Worm (Caenorhabditis elegans) whole organism, young adult: ENCODE data around the gene ttr-41.

Source experiments
- D2030.7 ChIP-seq: fragments of 200-800 bp; sonication (Bioruptor generic); IDR thresholded peaks from 2 replicates; pipeline ENCODE4 v1.3.6; 2022; ENCODE audit warnings: missing genetic modification reagents, missing genetic modification characterization, missing compliant biosample characterization
- F49E8.2 ChIP-seq: sonication (generic microtip); optimal IDR thresholded peaks from 3 replicates; lab custom pipeline; 2017; ENCODE audit warnings: missing genetic modification characterization, mild to moderate bottlenecking, missing compliant biosample characterization, antibody characterized with exemption, moderate library complexity; ENCODE audit not compliant: insufficient read depth
- F52B5.7 ChIP-seq: sonication (generic microtip); optimal IDR thresholded peaks from 2 replicates; lab custom pipeline; 2016; ENCODE audit warnings: mild to moderate bottlenecking, missing genetic modification characterization, missing compliant biosample characterization
- F55B11.4 ChIP-seq: sonication (generic microtip); optimal IDR thresholded peaks from 2 replicates; lab custom pipeline; 2016; ENCODE audit warnings: missing compliant biosample characterization, missing genetic modification characterization, borderline replicate concordance; ENCODE audit not compliant: insufficient read depth
- F57C9.4 ChIP-seq: sonication (generic microtip); optimal IDR thresholded peaks from 2 replicates; lab custom pipeline; 2017; ENCODE audit warnings: mild to moderate bottlenecking, missing genetic modification characterization, missing compliant biosample characterization
- K11D2.4 ChIP-seq: fragments of 200-800 bp; sonication (Bioruptor generic); IDR thresholded peaks from 2 replicates; pipeline ENCODE4 v1.3.6; 2022; ENCODE audit warnings: missing genetic modification reagents, missing genetic modification characterization, missing compliant biosample characterization
- K12H6.12 ChIP-seq: fragments of 200-800 bp; sonication (Bioruptor generic); optimal IDR thresholded peaks from 2 replicates; lab custom pipeline; 2018; ENCODE audit warnings: mild to moderate bottlenecking, missing genetic modification characterization, missing compliant biosample characterization
- Y67H2A.10 ChIP-seq: fragments of 200-800 bp; sonication (Bioruptor generic); conservative IDR thresholded peaks from 2 replicates; pipeline ENCODE4 v1.3.6; 2022; ENCODE audit warnings: missing genetic modification reagents, missing genetic modification characterization, missing compliant biosample characterization
- bed-2 ChIP-seq: fragments of 200-800 bp; sonication (Bioruptor generic); IDR thresholded peaks from 2 replicates; pipeline ENCODE4 v1.3.6; 2022; ENCODE audit warnings: missing genetic modification reagents, missing genetic modification characterization, missing compliant biosample characterization
- ccch-3 ChIP-seq: fragments of 200-800 bp; sonication (Bioruptor generic); optimal IDR thresholded peaks from 2 replicates; lab custom pipeline; 2018; ENCODE audit warnings: mild to moderate bottlenecking, missing genetic modification characterization, missing compliant biosample characterization
- cebp-1 ChIP-seq, 2 experiments: fragments of 200-800 bp in 1 of 2; sonication (Bioruptor generic) in 1 of 2; sonication (generic microtip) in 1 of 2; IDR thresholded peaks in 1 of 2; optimal IDR thresholded peaks in 1 of 2; 2 replicates each; pipeline versions ENCODE4 v1.3.6 to Lab custom; 2017 to 2022; ENCODE audit warnings: missing compliant biosample characterization in 2 of 2, missing genetic modification characterization in 2 of 2, mild to moderate bottlenecking in 1 of 2, missing genetic modification reagents in 1 of 2, moderate library complexity in 1 of 2
- ceh-100 ChIP-seq: fragments of 200-800 bp; sonication (Bioruptor generic); IDR thresholded peaks from 2 replicates; pipeline ENCODE4 v1.3.6; 2022; ENCODE audit warnings: missing genetic modification reagents, missing genetic modification characterization, missing compliant biosample characterization
- ceh-27 ChIP-seq: fragments of 200-800 bp; sonication (Bioruptor generic); optimal IDR thresholded peaks from 2 replicates; lab custom pipeline; 2018; ENCODE audit warnings: mild to moderate bottlenecking, missing genetic modification characterization, moderate library complexity, missing compliant biosample characterization
- ceh-79 ChIP-seq: sonication (generic microtip); optimal IDR thresholded peaks from 2 replicates; lab custom pipeline; 2017; ENCODE audit warnings: mild to moderate bottlenecking, missing genetic modification characterization, missing compliant biosample characterization
- die-1 ChIP-seq: sonication (generic microtip); optimal IDR thresholded peaks from 2 replicates; lab custom pipeline; 2016; ENCODE audit warnings: missing genotype, mild to moderate bottlenecking, missing genetic modification characterization, missing compliant biosample characterization
- dox-1 ChIP-seq: fragments of 200-800 bp; sonication (Bioruptor generic); IDR thresholded peaks from 2 replicates; pipeline ENCODE4 v1.3.6; 2022; ENCODE audit warnings: missing genetic modification reagents, missing genetic modification characterization, missing compliant biosample characterization
- ets-4 ChIP-seq: fragments of 200-800 bp; sonication (Bioruptor generic); optimal IDR thresholded peaks from 2 replicates; lab custom pipeline; 2018; ENCODE audit warnings: mild to moderate bottlenecking, missing genetic modification characterization, missing compliant biosample characterization
- fkh-3 ChIP-seq: sonication (generic microtip); optimal IDR thresholded peaks from 2 replicates; lab custom pipeline; 2016; ENCODE audit warnings: mild to moderate bottlenecking, missing genetic modification characterization, missing compliant biosample characterization
- hsf-1 ChIP-seq: fragments of 200-800 bp; sonication (Bioruptor generic); IDR thresholded peaks from 2 replicates; pipeline ENCODE4 v1.3.6; 2022; ENCODE audit warnings: missing genetic modification reagents, missing genetic modification characterization, missing compliant biosample characterization
- let-526 ChIP-seq: fragments of 200-800 bp; sonication (Bioruptor generic); IDR thresholded peaks from 2 replicates; pipeline ENCODE4 v1.3.6; 2022; ENCODE audit warnings: missing genetic modification reagents, missing genetic modification characterization, missing compliant biosample characterization
- lin-26 ChIP-seq: fragments of 200-800 bp; sonication (Bioruptor generic); IDR thresholded peaks from 2 replicates; pipeline ENCODE4 v1.3.6; 2022; ENCODE audit warnings: missing genetic modification reagents, missing genetic modification characterization, missing compliant biosample characterization
- lin-35 ChIP-seq, 3 experiments: fragments of 150-350 bp in 2 of 3; sonication (generic microtip) in 1 of 3; optimal IDR thresholded peaks; 2 replicates each; lab custom pipeline; 2014 to 2018; ENCODE audit warnings: missing biosample characterization in 3 of 3, missing genetic modification characterization in 3 of 3, missing genetic modification reagents in 3 of 3
- lin-40 ChIP-seq: sonication (generic microtip); optimal IDR thresholded peaks from 2 replicates; lab custom pipeline; 2016; ENCODE audit warnings: missing genetic modification characterization, mild to moderate bottlenecking, missing compliant biosample characterization, missing genotype, missing genetic modification reagents
- lir-1 ChIP-seq: fragments of 200-800 bp; sonication (Bioruptor generic); conservative IDR thresholded peaks from 2 replicates; pipeline ENCODE4 v1.3.6; 2022; ENCODE audit warnings: missing genetic modification reagents, missing genetic modification characterization, missing compliant biosample characterization
- madf-3 ChIP-seq: fragments of 200-800 bp; sonication (Bioruptor generic); IDR thresholded peaks from 2 replicates; pipeline ENCODE4 v1.3.6; 2022; ENCODE audit warnings: missing genetic modification reagents, missing genetic modification characterization, missing compliant biosample characterization
- mcd-1 ChIP-seq: fragments of 200-800 bp; sonication (Bioruptor generic); IDR thresholded peaks from 2 replicates; pipeline ENCODE4 v1.3.6; 2022; ENCODE audit warnings: missing genetic modification reagents, missing genetic modification characterization, missing compliant biosample characterization
- mel-28 ChIP-seq: sonication (generic microtip); optimal IDR thresholded peaks from 2 replicates; lab custom pipeline; 2016; ENCODE audit warnings: borderline replicate concordance, mild to moderate bottlenecking, missing genetic modification characterization, missing compliant biosample characterization
- nhr-120 ChIP-seq: fragments of 200-800 bp; sonication (Bioruptor generic); IDR thresholded peaks from 2 replicates; pipeline ENCODE4 v1.3.6; 2022; ENCODE audit warnings: missing genetic modification characterization, missing compliant biosample characterization
- nhr-27 ChIP-seq: fragments of 200-800 bp; sonication (Bioruptor generic); optimal IDR thresholded peaks from 2 replicates; lab custom pipeline; 2018; ENCODE audit warnings: mild to moderate bottlenecking, missing genetic modification characterization, moderate library complexity, missing compliant biosample characterization
- pbrm-1 ChIP-seq: fragments of 200-800 bp; sonication (Bioruptor generic); IDR thresholded peaks from 2 replicates; pipeline ENCODE4 v1.3.6; 2022; ENCODE audit warnings: missing genetic modification reagents, missing genetic modification characterization, missing compliant biosample characterization
- snpc-1.1 ChIP-seq: sonication (generic microtip); optimal IDR thresholded peaks from 2 replicates; lab custom pipeline; 2017; ENCODE audit warnings: missing genetic modification characterization, mild to moderate bottlenecking, missing compliant biosample characterization, antibody characterized with exemption, moderate library complexity, missing genotype, missing genetic modification reagents; ENCODE audit not compliant: insufficient read depth
- somi-1 ChIP-seq: fragments of 200-800 bp; sonication (Bioruptor generic); optimal IDR thresholded peaks from 2 replicates; lab custom pipeline; 2018; ENCODE audit warnings: mild to moderate bottlenecking, missing genetic modification characterization, missing compliant biosample characterization
- ztf-25 ChIP-seq: fragments of 200-800 bp; sonication (Bioruptor generic); IDR thresholded peaks from 2 replicates; pipeline ENCODE4 v1.3.6; 2022; ENCODE audit warnings: missing genetic modification reagents, missing genetic modification characterization, missing compliant biosample characterization
- ztf-26 ChIP-seq: sonication (generic microtip); optimal IDR thresholded peaks from 2 replicates; lab custom pipeline; 2017; ENCODE audit warnings: missing genetic modification characterization, missing compliant biosample characterization

Gene ttr-41

DNA sequence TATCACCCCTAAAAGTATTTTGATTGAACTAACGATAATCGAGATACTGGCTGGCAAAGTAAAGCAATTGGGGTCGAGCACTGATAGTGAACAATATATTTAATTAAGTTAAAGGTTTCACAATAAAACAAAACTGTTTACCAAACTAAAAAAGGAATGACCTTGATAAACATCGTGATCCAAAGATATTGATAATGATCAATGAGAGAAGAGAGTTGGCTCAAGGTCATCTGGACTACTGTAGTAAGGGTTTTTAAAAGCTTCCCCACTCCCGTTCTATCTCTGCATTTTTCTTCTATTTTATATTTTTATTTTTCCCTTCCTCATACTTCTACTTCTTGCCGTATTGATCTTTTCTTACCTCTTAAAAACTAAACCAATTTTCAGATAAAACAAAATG is 21.9 kb upstream of the ttr-41 start, which contains the start of gene F41C3.2:
Gene F41C3.2, plus strand, starts transcription at position 388 of the 400 bp plus-strand sequence.
- TF ChIP-seq K12H6.12 (no peak), F55B11.4 (tag; lab: Kevin White, UChicago) (no peak), die-1 (tag; lab: Kevin White, UChicago) (no peak), ztf-26 (tag; lab: Kevin White, UChicago) (no peak), ets-4 (GFP tag; lab: Kevin White, UChicago) (no peak), nhr-120 (no peak), ztf-25 (GFP tag; lab: Robert Waterston, UW) (no peak), K11D2.4 (no peak), nhr-27 (tag; lab: Kevin White, UChicago) (no peak), cebp-1 (GFP tag; IDR thresholded peaks at IDR 0.05; lab: Robert Waterston, UW) (no peak), cebp-1 (tag; optimal IDR thresholded peaks at IDR 0.05; lab: Kevin White, UChicago) (no peak)

DNA sequence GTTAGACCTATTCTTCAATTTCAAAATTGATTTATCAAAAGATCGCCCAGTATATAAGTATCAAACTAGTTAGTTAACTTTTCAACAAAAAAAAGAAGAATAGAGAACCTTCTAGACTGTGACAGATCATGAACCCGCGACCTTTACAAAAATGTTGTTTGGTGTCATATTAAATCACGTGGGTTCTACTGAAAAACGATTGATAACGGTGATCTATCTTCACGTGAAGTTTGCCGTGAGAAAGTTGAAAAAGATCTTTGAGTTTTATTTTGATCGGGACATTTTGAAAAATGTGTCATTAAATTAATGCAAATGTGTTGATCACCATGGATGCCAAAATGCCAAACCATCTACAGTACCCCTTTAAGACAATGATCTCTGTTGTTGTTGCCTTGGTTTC is 20.7 kb upstream of the ttr-41 start:
- peak; percentile 55 for TF ChIP-seq ztf-26 (tag; lab: Kevin White, UChicago)
- TF ChIP-seq lin-26 (GFP tag; lab: Robert Waterston, UW) = no peak
- TF ChIP-seq ceh-100 (GFP tag; lab: Robert Waterston, UW) = no peak
- TF ChIP-seq somi-1 (GFP tag; lab: Kevin White, UChicago) = peak; percentile 35
- TF ChIP-seq D2030.7 (GFP tag; lab: Robert Waterston, UW) = no peak
- no peak for TF ChIP-seq Y67H2A.10 (GFP tag; lab: Robert Waterston, UW)
- no peak for TF ChIP-seq fkh-3 (tag; lab: Kevin White, UChicago)
- TF ChIP-seq hsf-1 (GFP tag; lab: Robert Waterston, UW) = peak; percentile 77
- TF ChIP-seq pbrm-1 = no peak
- TF ChIP-seq lin-40 (tag; lab: Kevin White, UChicago) = peak; percentile 22

DNA sequence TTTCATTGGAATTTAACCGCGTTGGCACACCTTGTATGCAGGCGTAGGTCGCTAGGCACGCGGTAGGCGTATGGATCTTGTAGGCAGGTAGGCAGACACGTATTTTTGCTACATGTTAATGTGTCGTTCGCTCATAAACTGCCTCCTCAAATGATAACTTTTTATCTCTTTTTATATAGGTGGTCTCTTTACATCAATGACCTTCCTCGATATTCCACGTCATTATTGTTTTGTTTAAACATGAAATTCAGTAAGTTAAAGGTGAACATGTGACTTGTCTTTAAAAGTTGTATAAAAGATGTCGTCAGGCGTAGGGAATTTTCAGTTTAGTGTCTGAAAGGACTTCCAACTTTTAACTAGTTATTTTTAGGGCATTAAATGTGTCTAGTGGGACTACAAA is 20.0 kb upstream of the ttr-41 start:
- no peak for TF ChIP-seq ccch-3 (GFP tag; lab: Kevin White, UChicago)
- no peak for TF ChIP-seq mel-28
- no peak for TF ChIP-seq F49E8.2 (tag; lab: Kevin White, UChicago)
- TF ChIP-seq madf-3 (GFP tag; lab: Robert Waterston, UW) = no peak
- TF ChIP-seq bed-2 (GFP tag; lab: Robert Waterston, UW) = no peak
- TF ChIP-seq ceh-27 = no peak
- TF ChIP-seq lir-1 (GFP tag; lab: Robert Waterston, UW) = no peak
- no peak for TF ChIP-seq lin-40 (tag; lab: Kevin White, UChicago)
- TF ChIP-seq snpc-1.1 = no peak
- no peak for TF ChIP-seq dox-1 (GFP tag; lab: Robert Waterston, UW)
- no peak for TF ChIP-seq ceh-79 (tag; lab: Kevin White, UChicago)
- TF ChIP-seq F57C9.4 (tag; lab: Kevin White, UChicago) = no peak
- no peak for TF ChIP-seq fkh-3 (tag; lab: Kevin White, UChicago)
- TF ChIP-seq F52B5.7 (tag; lab: Kevin White, UChicago) = no peak
- TF ChIP-seq lin-35 (GFP tag; optimal IDR thresholded peaks at IDR 0.05; lab: Kevin White, UChicago) = no peak
- no peak for TF ChIP-seq let-526 (GFP tag; lab: Robert Waterston, UW)
- TF ChIP-seq mcd-1 (GFP tag; lab: Robert Waterston, UW) = no peak
